Fruit fly (Drosophila melanogaster) ovary, adult (tissue): ENCODE data around the gene CG6225.

Source experiments
- CG17801 ChIP-seq: fragments of 200-800 bp; optimal IDR thresholded peaks from 2 replicates; lab custom pipeline; 2019; ENCODE audit warnings: missing biosample characterization, mild to moderate bottlenecking, missing genetic modification characterization, moderate library complexity; ENCODE audit not compliant: partially characterized antibody

The CG6225 gene

dm6 chr3R:12654253-12654623 lies at the start of gene CG6225:
Gene CG6225 (plus strand): TSS chr3R:12654577.
- TF ChIP-seq CG17801 (GFP tag; lab: Kevin White, UChicago) = no peak

dm6 chr3R:12611973-12612372 lies 42.4 kb upstream of the CG6225 start:
- TF ChIP-seq CG17801 (GFP tag; lab: Kevin White, UChicago) = no peak

dm6 chr3R:12615553-12615952 lies 38.8 kb upstream of the CG6225 start:
- no peak for TF ChIP-seq CG17801 (GFP tag; lab: Kevin White, UChicago)

- no peak for TF ChIP-seq CG17801 (GFP tag; lab: Kevin White, UChicago)
Measured at dm6 chr3R:12622778-12623177, 31.6 kb upstream of the CG6225 start.

- no peak for TF ChIP-seq CG17801 (GFP tag; lab: Kevin White, UChicago)
Measured at dm6 chr3R:12624913-12625312, 29.5 kb upstream of the CG6225 start.

- TF ChIP-seq CG17801 (GFP tag; lab: Kevin White, UChicago) = no peak
Measured at dm6 chr3R:12626674-12627382, 27.5 kb upstream of the CG6225 start.

dm6 chr3R:12627691-12628148 lies 26.7 kb upstream of the CG6225 start, which contains the start of the genes Vha55 and Snx3:
Gene Vha55 (minus strand): TSS chr3R:12627829.
Gene Snx3 (plus strand): TSS chr3R:12628031.
- TF ChIP-seq CG17801 (GFP tag; lab: Kevin White, UChicago) = peak; percentile 27

- TF ChIP-seq CG17801 (GFP tag; lab: Kevin White, UChicago) = no peak
Measured at dm6 chr3R:12628395-12628928, 25.9 kb upstream of the CG6225 start.

- peak; percentile 29 for TF ChIP-seq CG17801 (GFP tag; lab: Kevin White, UChicago)
Measured at dm6 chr3R:12630369-12630768, 24.0 kb upstream of the CG6225 start, which contains the start of gene Not10. Gene Not10 (plus strand): TSS chr3R:12630647.

- TF ChIP-seq CG17801 (GFP tag; lab: Kevin White, UChicago) = no peak
Measured at dm6 chr3R:12633059-12633458, 21.3 kb upstream of the CG6225 start, which contains the start of gene CG18530. Gene CG18530 (plus strand): TSS chr3R:12633359.

dm6 chr3R:12634617-12635016 lies 19.8 kb upstream of the CG6225 start, which contains the start of gene CG11598:
Gene CG11598 (plus strand): TSS chr3R:12634917.
- TF ChIP-seq CG17801 (GFP tag; lab: Kevin White, UChicago) = no peak

dm6 chr3R:12636240-12636639 lies 18.1 kb upstream of the CG6225 start, which contains the start of gene CG11600:
Gene CG11600 (plus strand): TSS chr3R:12636540.
- no peak for TF ChIP-seq CG17801 (GFP tag; lab: Kevin White, UChicago)

dm6 chr3R:12637961-12638531 lies 16.3 kb upstream of the CG6225 start, which contains the start of gene CG11608:
Gene CG11608 (plus strand): TSS chr3R:12638481.
- no peak for TF ChIP-seq CG17801 (GFP tag; lab: Kevin White, UChicago)

- TF ChIP-seq CG17801 (GFP tag; lab: Kevin White, UChicago) = no peak
Measured at dm6 chr3R:12641620-12642019, 12.8 kb upstream of the CG6225 start.

dm6 chr3R:12642051-12642532 lies 12.3 kb upstream of the CG6225 start, which contains the start of gene CG6753:
Gene CG6753 (minus strand): TSS chr3R:12642482.
- no peak for TF ChIP-seq CG17801 (GFP tag; lab: Kevin White, UChicago)
